ENCODE assay signal across 1 fruit fly cellular context in the genomic region with DNA sequence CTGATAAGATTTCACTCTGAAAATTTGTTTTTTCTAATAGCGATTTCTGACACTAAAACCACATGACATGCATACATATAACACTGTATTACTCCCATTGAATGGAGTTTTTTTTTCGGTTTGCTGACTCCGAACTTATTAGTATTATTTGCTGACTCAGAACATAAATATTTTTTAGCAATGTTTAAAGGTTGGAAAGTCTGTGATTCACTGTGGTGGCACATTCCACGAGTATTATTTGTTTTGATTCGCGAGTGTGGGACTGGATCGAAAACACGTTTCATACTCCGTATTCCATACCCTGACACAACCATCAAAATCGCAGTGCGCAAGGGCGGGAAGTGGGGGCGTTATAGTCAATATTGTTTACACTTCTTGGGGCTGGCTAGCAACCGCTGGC.
TF ChIP-seq lines count a peak whose summit lies in the region.

No protein-coding gene starts in this region.

TF ChIP-seq in whole organism, embryonic, 481 proteins besides CTCF, POLR2A, EP300 and RAD21 (continued from another document):
- TF ChIP-seq CG31365 (tag; optimal IDR thresholded peaks at IDR 0.05; lab: Kevin White, UChicago): no peak
- peak; percentile 21 for TF ChIP-seq CG13894 (tag; optimal IDR thresholded peaks at IDR 0.05; lab: Kevin White, UChicago)
- no peak for TF ChIP-seq CG11093 (GFP tag; IDR thresholded peaks at IDR 0.05; lab: Robert Waterston, UW)
